Worm (Caenorhabditis elegans): ENCODE measurements around the gene Y53G8AR.8.

Gene Y53G8AR.8

DNA sequence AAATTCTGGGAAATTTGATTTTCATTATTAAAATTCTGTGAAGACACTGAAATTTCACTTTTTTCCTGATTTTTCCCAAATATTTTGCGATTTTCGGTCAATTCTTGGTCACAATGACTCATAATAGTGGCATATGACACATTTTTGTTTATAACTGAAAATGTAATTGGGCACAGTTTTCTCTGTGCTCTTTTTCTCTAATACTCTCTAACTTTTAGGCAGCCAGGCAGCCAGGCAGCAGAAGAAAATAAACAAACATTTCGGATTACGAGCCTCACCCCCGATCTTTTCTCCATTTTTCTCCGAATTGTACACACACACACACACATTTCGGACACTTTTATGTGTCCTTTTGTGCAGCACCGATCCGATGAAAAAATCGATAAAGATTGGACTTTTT is 13.2 kb upstream of the Y53G8AR.8 start:
- TF ChIP-seq ets-4 (tag; optimal IDR thresholded peaks at IDR 0.05) (no peak), nfya-1 (tag; optimal IDR thresholded peaks at IDR 0.05) (peak; percentile 21)

DNA sequence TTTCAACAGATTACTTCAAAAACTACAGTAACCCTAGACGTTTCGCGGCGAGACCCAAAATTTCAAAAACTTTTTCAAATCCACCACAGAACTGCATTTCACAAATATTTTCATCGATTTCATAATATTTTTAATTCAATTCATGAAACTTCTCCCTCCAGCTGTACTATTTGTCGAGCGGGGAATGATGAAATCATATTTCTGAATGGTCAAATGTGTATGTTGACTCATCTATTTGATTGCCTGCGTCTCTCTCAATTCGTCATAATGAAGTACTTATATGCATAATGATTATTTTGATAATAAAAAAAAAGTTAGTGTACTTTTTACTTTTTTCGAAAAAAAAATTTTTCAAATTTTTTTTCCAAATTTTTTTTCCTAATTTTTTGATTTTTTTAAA is 12.2 kb upstream of the Y53G8AR.8 start:
- TF ChIP-seq fkh-10 (GFP tag; optimal IDR thresholded peaks at IDR 0.05), result no peak
- TF ChIP-seq pros-1 (tag; optimal IDR thresholded peaks at IDR 0.05), result no peak
- no peak for TF ChIP-seq zip-5 (tag; optimal IDR thresholded peaks at IDR 0.05)
- TF ChIP-seq sdc-2 (tag; optimal IDR thresholded peaks at IDR 0.05), result no peak
- no peak for TF ChIP-seq hlh-6 (tag; optimal IDR thresholded peaks at IDR 0.05)
- TF ChIP-seq elt-4 (tag; optimal IDR thresholded peaks at IDR 0.05), result no peak
- TF ChIP-seq dve-1 (tag; optimal IDR thresholded peaks at IDR 0.05), result no peak
- no peak for TF ChIP-seq pat-9 (tag; optimal IDR thresholded peaks at IDR 0.05)
- no peak for TF ChIP-seq mec-3 (tag; optimal IDR thresholded peaks at IDR 0.05; ENCODE audit: borderline replicate concordance)
- no peak for TF ChIP-seq pax-1 (tag; optimal IDR thresholded peaks at IDR 0.05)
- TF ChIP-seq dmd-4 (tag; optimal IDR thresholded peaks at IDR 0.05; ENCODE audit: borderline replicate concordance), result no peak

DNA sequence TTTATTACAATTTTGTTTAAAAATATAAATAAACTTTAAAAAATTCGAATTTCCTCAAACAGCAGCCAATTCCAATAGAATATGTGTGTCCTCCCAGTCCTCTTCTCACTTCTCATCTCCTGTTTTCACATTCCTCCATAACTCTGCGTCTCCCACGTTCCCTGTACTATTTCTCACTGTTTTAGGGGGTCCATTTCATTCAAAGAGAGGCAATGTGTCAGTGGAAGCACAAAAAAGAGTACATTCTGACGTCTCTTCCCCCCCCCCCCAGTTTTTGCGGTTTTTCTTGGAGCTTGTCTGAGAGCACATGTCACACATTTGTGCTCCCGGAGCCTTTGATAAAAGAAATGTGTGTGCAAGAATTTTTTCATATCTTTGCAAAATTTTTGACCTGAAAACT is 10.4 kb upstream of the Y53G8AR.8 start:
- TF ChIP-seq syd-9 (tag; optimal IDR thresholded peaks at IDR 0.05) (no peak), unc-42 (tag; optimal IDR thresholded peaks at IDR 0.05) (no peak), dve-1 (tag; optimal IDR thresholded peaks at IDR 0.05) (no peak), pax-1 (tag; optimal IDR thresholded peaks at IDR 0.05) (no peak), ahr-1 (tag; optimal IDR thresholded peaks at IDR 0.05) (no peak), ref-2 (tag; optimal IDR thresholded peaks at IDR 0.05) (no peak), elt-4 (tag; optimal IDR thresholded peaks at IDR 0.05) (no peak), unc-55 (GFP tag; optimal IDR thresholded peaks at IDR 0.05) (peak; percentile 10), ceh-14 (tag; optimal IDR thresholded peaks at IDR 0.05) (no peak), ceh-34 (tag; optimal IDR thresholded peaks at IDR 0.05) (no peak), ceh-18 (tag; optimal IDR thresholded peaks at IDR 0.05) (peak; percentile 1), pha-4 (tag; optimal IDR thresholded peaks at IDR 0.05) (no peak), pag-3 (tag; optimal IDR thresholded peaks at IDR 0.05; ENCODE audit: borderline replicate concordance) (no peak), unc-86 (tag; optimal IDR thresholded peaks at IDR 0.05) (no peak), rnt-1 (tag; optimal IDR thresholded peaks at IDR 0.05) (peak; percentile 83), ama-1 (optimal IDR thresholded peaks at IDR 0.05) (no peak), hlh-6 (tag; optimal IDR thresholded peaks at IDR 0.05) (no peak), ztf-16 (tag; optimal IDR thresholded peaks at IDR 0.05) (no peak), ceh-24 (tag; optimal IDR thresholded peaks at IDR 0.05) (no peak), dmd-4 (tag; optimal IDR thresholded peaks at IDR 0.05; ENCODE audit: borderline replicate concordance) (no peak), fkh-10 (GFP tag; optimal IDR thresholded peaks at IDR 0.05) (no peak), C08G9.2 (tag; optimal IDR thresholded peaks at IDR 0.05) (no peak), nhr-11 (tag; optimal IDR thresholded peaks at IDR 0.05) (no peak), hlh-15 (tag; optimal IDR thresholded peaks at IDR 0.05) (no peak)

DNA sequence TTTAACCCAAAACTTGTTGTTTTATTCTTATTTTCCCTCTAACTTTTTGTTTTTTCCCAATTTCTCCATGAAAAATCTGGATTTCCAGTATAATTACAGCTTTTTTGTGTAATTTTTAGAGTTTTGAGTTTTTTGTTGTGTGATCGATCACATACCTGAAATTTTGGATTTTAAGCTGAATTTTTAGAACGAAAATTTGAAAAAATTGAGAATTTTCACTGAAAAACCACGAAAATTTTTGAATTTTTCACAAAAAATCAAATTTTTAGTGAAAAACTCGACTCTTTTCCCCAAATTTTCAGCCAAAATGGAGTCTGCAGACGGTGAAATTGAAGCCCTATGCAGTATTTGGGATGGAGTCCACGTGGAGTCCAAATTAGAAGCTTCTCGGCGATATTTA is 3.0 kb upstream of the Y53G8AR.8 start, which contains the start of gene Y53G8AR.5:
Y53G8AR.5 (plus strand) TSS at position 301 of the 400 bp plus-strand sequence.
- TF ChIP-seq nhr-232 (tag; optimal IDR thresholded peaks at IDR 0.05), result no peak
- no peak for TF ChIP-seq fkh-6 (tag; optimal IDR thresholded peaks at IDR 0.05)
- TF ChIP-seq unc-3 (GFP tag; conservative IDR thresholded peaks at IDR 0.05), result no peak
- no peak for TF ChIP-seq unc-3 (tag; optimal IDR thresholded peaks at IDR 0.05)
- TF ChIP-seq unc-86 (tag; optimal IDR thresholded peaks at IDR 0.05), result no peak
- TF ChIP-seq ceh-14 (tag; optimal IDR thresholded peaks at IDR 0.05), result no peak
- no peak for TF ChIP-seq unc-55 (GFP tag; optimal IDR thresholded peaks at IDR 0.05)

DNA sequence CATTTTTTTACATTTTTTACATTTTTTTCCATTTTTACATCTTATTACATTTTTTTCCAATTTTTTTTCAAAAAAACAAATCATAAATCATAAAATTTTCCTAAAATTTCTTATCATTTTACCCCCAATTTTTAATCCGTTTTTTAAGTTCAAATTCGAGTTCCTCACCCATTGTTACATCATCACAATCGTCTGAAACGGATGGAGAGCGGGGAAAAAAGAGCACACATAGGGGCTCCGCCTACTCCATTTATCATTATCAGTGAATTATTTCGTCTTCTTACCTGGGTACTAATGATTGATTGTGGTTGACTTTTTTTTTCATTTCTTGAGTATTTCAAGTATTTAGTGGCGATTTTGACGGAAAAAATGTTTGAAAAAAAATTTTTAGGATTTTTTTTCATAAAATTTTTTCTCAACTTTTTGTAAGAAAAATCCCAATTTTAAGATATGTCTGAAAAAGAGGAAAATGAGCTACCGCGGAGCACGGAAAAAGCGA is 12.2 kb downstream of the Y53G8AR.8 start, which contains the start of gene mfsd-8:
mfsd-8 (plus strand) TSS at position 449 of the 499 bp plus-strand sequence.
- TF ChIP-seq elt-4 (tag; optimal IDR thresholded peaks at IDR 0.05) (no peak), lin-11 (tag; optimal IDR thresholded peaks at IDR 0.05) (no peak), pat-9 (tag; optimal IDR thresholded peaks at IDR 0.05) (no peak)
